Fruit fly (Drosophila melanogaster): Measurements from ENCODE around the gene tgy.

- TF ChIP-seq ranshi (GFP tag; IDR thresholded peaks at IDR 0.05) (no peak), CG32532 (GFP tag; IDR thresholded peaks at IDR 0.05) (no peak), Nf-YB (GFP tag; optimal IDR thresholded peaks at IDR 0.05) (no peak), slp2 (GFP tag; optimal IDR thresholded peaks at IDR 0.05) (no peak), CG6272 (GFP tag; IDR thresholded peaks at IDR 0.05) (no peak), fru (optimal IDR thresholded peaks at IDR 0.05) (no peak), CG13624 (GFP tag; optimal IDR thresholded peaks at IDR 0.05) (no peak), CG2199 (GFP tag; IDR thresholded peaks at IDR 0.05) (no peak), br (optimal IDR thresholded peaks at IDR 0.05) (no peak), CG16779 (GFP tag; IDR thresholded peaks at IDR 0.05) (no peak)
Measured at dm6 chrX:19153288-19154130, 26.4 kb upstream of the tgy start.
